Fruit fly (Drosophila melanogaster) whole organism, pupa: ENCODE measurements around the gene CG8128.
A peak's percentile ranks its signal among the peaks of the same experiment; 100 is the strongest.

ENCODE experiments used
- CG10348 ChIP-seq: fragments of 200-800 bp; sonication (Bioruptor generic); IDR thresholded peaks from 2 replicates; pipeline ENCODE4 v1.3.6; 2022; ENCODE audit warnings: missing biosample characterization, missing genetic modification characterization
- CG12605 ChIP-seq: fragments of 200-800 bp; sonication (Bioruptor generic); IDR thresholded peaks from 2 replicates; pipeline ENCODE4 v1.3.6; 2022; ENCODE audit warnings: missing biosample characterization, missing genetic modification characterization
- CG13204 ChIP-seq: fragments of 200-800 bp; sonication (Bioruptor generic); optimal IDR thresholded peaks from 2 replicates; lab custom pipeline; 2018; ENCODE audit warnings: missing biosample characterization, mild to moderate bottlenecking, missing genetic modification characterization, moderate library complexity
- CG14655 ChIP-seq: fragments of 200-800 bp; sonication (Bioruptor generic); optimal IDR thresholded peaks from 3 replicates; lab custom pipeline; 2017; ENCODE audit warnings: mild to moderate bottlenecking, missing biosample characterization, missing genetic modification reagents, missing genetic modification characterization
- CG15710 ChIP-seq: fragments of 200-800 bp; sonication (Bioruptor generic); optimal IDR thresholded peaks from 2 replicates; lab custom pipeline; 2018; ENCODE audit warnings: missing biosample characterization, mild to moderate bottlenecking, missing genetic modification characterization, moderate library complexity
- CG17806 ChIP-seq: fragments of 200-800 bp; sonication (Bioruptor generic); optimal IDR thresholded peaks from 2 replicates; lab custom pipeline; 2018; ENCODE audit warnings: missing biosample characterization, mild to moderate bottlenecking, missing genetic modification characterization, moderate library complexity
- CG32121 ChIP-seq: fragments of 200-800 bp; sonication (Bioruptor generic); IDR thresholded peaks from 2 replicates; pipeline ENCODE4 v1.3.6; 2022; ENCODE audit warnings: missing biosample characterization, missing genetic modification characterization
- CG34367 ChIP-seq: fragments of 200-800 bp; sonication (Bioruptor generic); optimal IDR thresholded peaks from 2 replicates; lab custom pipeline; 2018; ENCODE audit warnings: missing biosample characterization, mild to moderate bottlenecking, missing genetic modification characterization
- CG4496 ChIP-seq: fragments of 200-800 bp; sonication (Bioruptor generic); IDR thresholded peaks from 3 replicates; pipeline ENCODE4 v1.3.6; 2022; ENCODE audit warnings: missing biosample characterization, missing genetic modification characterization
- CG8159 ChIP-seq: fragments of 200-800 bp; sonication (Bioruptor generic); optimal IDR thresholded peaks from 3 replicates; lab custom pipeline; 2018; ENCODE audit warnings: missing biosample characterization, mild to moderate bottlenecking, missing genetic modification characterization, moderate library complexity
- CG8301 ChIP-seq: fragments of 200-800 bp; sonication (Bioruptor generic); optimal IDR thresholded peaks from 2 replicates; lab custom pipeline; 2018; ENCODE audit warnings: missing biosample characterization, mild to moderate bottlenecking, missing genetic modification characterization
- CG9948 ChIP-seq: fragments of 200-800 bp; sonication (Bioruptor generic); optimal IDR thresholded peaks from 2 replicates; lab custom pipeline; 2018; ENCODE audit warnings: missing biosample characterization, mild to moderate bottlenecking, missing genetic modification characterization, moderate library complexity
- D1 ChIP-seq: fragments of 200-800 bp; sonication (Bioruptor generic); optimal IDR thresholded peaks from 2 replicates; lab custom pipeline; 2018; ENCODE audit warnings: missing biosample characterization, mild to moderate bottlenecking, missing genetic modification characterization, moderate library complexity
- EcR ChIP-seq: fragments of 200-800 bp; sonication (Bioruptor generic); optimal IDR thresholded peaks from 3 replicates; lab custom pipeline; 2019; ENCODE audit warnings: missing biosample characterization, missing genetic modification characterization, mild to moderate bottlenecking, moderate library complexity, missing genetic modification reagents
- Ets98B ChIP-seq: fragments of 200-800 bp; sonication (Bioruptor generic); IDR thresholded peaks from 2 replicates; pipeline ENCODE4 v1.3.6; 2022; ENCODE audit warnings: missing biosample characterization, missing genetic modification characterization
- Pif1A ChIP-seq: fragments of 200-800 bp; sonication (Bioruptor generic); optimal IDR thresholded peaks from 3 replicates; lab custom pipeline; 2016; ENCODE audit warnings: missing biosample characterization, missing genetic modification characterization
- Pif1B ChIP-seq: fragments of 200-800 bp; sonication (Bioruptor generic); optimal IDR thresholded peaks from 3 replicates; lab custom pipeline; 2016; ENCODE audit warnings: missing biosample characterization, missing genetic modification characterization
- Snoo ChIP-seq: fragments of 200-800 bp; sonication (Bioruptor generic); optimal IDR thresholded peaks from 3 replicates; lab custom pipeline; 2017; ENCODE audit warnings: missing biosample characterization, mild to moderate bottlenecking, missing genetic modification characterization, inconsistent platforms
- fd96Ca ChIP-seq: fragments of 200-800 bp; sonication (Bioruptor generic); IDR thresholded peaks from 3 replicates; pipeline ENCODE4 v1.3.6; 2022; ENCODE audit warnings: missing biosample characterization, missing genetic modification characterization
- gl ChIP-seq: fragments of 200-800 bp; sonication (Bioruptor generic); optimal IDR thresholded peaks from 2 replicates; lab custom pipeline; 2018; ENCODE audit warnings: missing biosample characterization, mild to moderate bottlenecking, missing genetic modification characterization
- rn ChIP-seq: fragments of 200-800 bp; sonication (Bioruptor generic); IDR thresholded peaks from 2 replicates; pipeline ENCODE4 v1.3.6; 2022; ENCODE audit warnings: missing biosample characterization, missing genetic modification characterization

The CG8128 gene

dm6 chrX:15696854-15697540 is at the start of gene CG8128:
Gene CG8128 (plus strand): TSS chrX:15697494.
- TF ChIP-seq CG17806 (tag; lab: Kevin White, UChicago) (no peak), Ets98B (no peak), D1 (peak; percentile 41), CG4496 (GFP tag; lab: Robert Waterston, UW) (peak; percentile 29; the same call in 2 of the 3 replicates), CG12605 (GFP tag; lab: Robert Waterston, UW) (no peak)

DNA sequence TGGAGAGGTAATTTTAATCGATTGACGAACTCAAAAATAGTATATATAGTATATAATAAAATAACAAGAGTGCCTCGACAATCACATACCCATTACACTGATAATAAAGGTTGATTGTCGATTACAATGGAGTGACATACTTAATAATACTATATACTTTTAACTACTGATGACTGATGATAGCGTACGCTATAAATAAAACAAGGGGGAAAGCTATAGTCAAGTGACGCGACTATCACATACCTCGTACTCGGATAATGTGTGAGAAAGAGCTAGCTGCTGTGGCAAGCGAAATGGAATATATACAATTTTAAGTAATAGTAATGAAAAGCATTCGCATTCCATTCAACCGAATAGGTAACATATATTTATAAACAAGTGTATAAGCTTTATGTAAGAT is 49.1 kb upstream of the CG8128 start:
- TF ChIP-seq CG14655 (GFP tag; lab: Kevin White, UChicago), result no peak
- no peak for TF ChIP-seq Snoo (tag; lab: Kevin White, UChicago)
- TF ChIP-seq Pif1B, result no peak
- no peak for TF ChIP-seq CG8301
- no peak for TF ChIP-seq CG17806 (tag; lab: Kevin White, UChicago)
- no peak for TF ChIP-seq CG12605 (GFP tag; lab: Robert Waterston, UW)
- TF ChIP-seq fd96Ca (GFP tag; lab: Robert Waterston, UW), result no peak
- TF ChIP-seq CG32121 (GFP tag; lab: Robert Waterston, UW), result no peak
- no peak for TF ChIP-seq Pif1A (GFP tag; lab: Kevin White, UChicago)
- TF ChIP-seq CG34367 (tag; lab: Kevin White, UChicago), result no peak
- TF ChIP-seq D1, result no peak
- no peak for TF ChIP-seq CG10348 (GFP tag; lab: Robert Waterston, UW)
- no peak for TF ChIP-seq CG15710 (tag; lab: Kevin White, UChicago)
- TF ChIP-seq gl (tag; lab: Kevin White, UChicago), result no peak
- TF ChIP-seq CG4496 (GFP tag; lab: Robert Waterston, UW), result no peak
- no peak for TF ChIP-seq rn (GFP tag; lab: Robert Waterston, UW)
- no peak for TF ChIP-seq EcR (GFP tag; lab: Kevin White, UChicago)
- TF ChIP-seq Ets98B, result no peak
- TF ChIP-seq CG8159 (tag; lab: Kevin White, UChicago), result no peak
- TF ChIP-seq CG13204 (GFP tag; lab: Kevin White, UChicago), result no peak

DNA sequence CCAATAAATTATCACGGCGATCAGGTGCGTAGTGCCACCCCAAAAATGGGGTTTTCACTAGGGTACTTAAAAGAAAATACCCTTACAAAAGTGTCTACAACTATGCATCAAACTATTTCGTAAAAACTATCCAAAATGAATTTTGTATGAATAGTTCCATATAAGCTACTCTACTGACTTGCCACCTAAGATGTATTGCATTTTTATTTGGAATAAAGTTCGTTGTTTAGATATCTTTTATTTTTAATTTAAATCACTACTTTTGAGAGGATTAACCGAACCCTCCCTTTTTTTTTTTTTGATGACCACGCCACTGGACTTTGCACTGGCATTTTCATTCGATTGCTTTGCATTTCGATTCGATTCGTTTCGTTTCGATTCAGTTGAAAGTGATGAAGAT is 47.8 kb upstream of the CG8128 start:
- TF ChIP-seq CG17806 (tag; lab: Kevin White, UChicago) (no peak), gl (tag; lab: Kevin White, UChicago) (no peak), fd96Ca (GFP tag; lab: Robert Waterston, UW) (no peak), CG9948 (tag; lab: Kevin White, UChicago) (no peak), EcR (GFP tag; lab: Kevin White, UChicago) (no peak), CG34367 (tag; lab: Kevin White, UChicago) (no peak), CG14655 (GFP tag; lab: Kevin White, UChicago) (no peak), CG32121 (GFP tag; lab: Robert Waterston, UW) (no peak), Snoo (tag; lab: Kevin White, UChicago) (no peak), CG8159 (tag; lab: Kevin White, UChicago) (no peak), CG4496 (GFP tag; lab: Robert Waterston, UW) (no peak), Pif1A (GFP tag; lab: Kevin White, UChicago) (no peak), CG13204 (GFP tag; lab: Kevin White, UChicago) (no peak), rn (GFP tag; lab: Robert Waterston, UW) (no peak), Pif1B (no peak), CG15710 (tag; lab: Kevin White, UChicago) (no peak), CG12605 (GFP tag; lab: Robert Waterston, UW) (no peak)

- TF ChIP-seq CG34367 (tag; lab: Kevin White, UChicago), result no peak
- 0 out of 3 replicates have a peak, but pooled peaks have one; percentile 15 for TF ChIP-seq CG4496 (GFP tag; lab: Robert Waterston, UW)
- no peak for TF ChIP-seq EcR (GFP tag; lab: Kevin White, UChicago)
- TF ChIP-seq CG14655 (GFP tag; lab: Kevin White, UChicago), result no peak
- TF ChIP-seq CG12605 (GFP tag; lab: Robert Waterston, UW), result no peak
- no peak for TF ChIP-seq fd96Ca (GFP tag; lab: Robert Waterston, UW)
- TF ChIP-seq Snoo (tag; lab: Kevin White, UChicago), result no peak
- TF ChIP-seq, all 21 proteins: peak for 1
Measured at dm6 chrX:15651559-15651958, 45.7 kb upstream of the CG8128 start.

DNA sequence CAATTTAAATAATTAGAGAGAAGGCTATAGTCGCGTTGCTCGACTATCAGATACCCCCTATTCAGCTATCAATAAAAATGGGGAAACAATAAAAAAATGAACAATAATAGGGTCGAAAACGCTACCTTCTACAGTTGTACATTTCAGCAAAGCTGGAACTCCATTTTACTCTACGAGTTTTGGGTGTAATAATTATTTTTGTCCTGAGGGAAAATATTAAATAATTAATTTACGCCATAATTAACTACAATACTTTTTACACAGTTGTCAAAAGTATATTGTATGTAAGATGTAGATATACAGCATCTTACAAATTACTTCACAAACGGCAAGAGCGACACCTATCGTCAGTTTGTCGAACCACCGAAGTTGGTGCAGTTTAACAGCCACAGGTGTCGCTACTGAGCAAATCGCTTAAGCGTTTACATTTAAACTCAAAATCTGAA is 43.9 kb upstream of the CG8128 start:
- no peak for TF ChIP-seq CG8301
- TF ChIP-seq EcR (GFP tag; lab: Kevin White, UChicago), result no peak
- no peak for TF ChIP-seq Pif1A (GFP tag; lab: Kevin White, UChicago)
- no peak for TF ChIP-seq CG9948 (tag; lab: Kevin White, UChicago)
- TF ChIP-seq CG17806 (tag; lab: Kevin White, UChicago), result no peak
- peak; percentile 65 for TF ChIP-seq D1
- no peak for TF ChIP-seq CG10348 (GFP tag; lab: Robert Waterston, UW)
- TF ChIP-seq fd96Ca (GFP tag; lab: Robert Waterston, UW), result no peak

DNA sequence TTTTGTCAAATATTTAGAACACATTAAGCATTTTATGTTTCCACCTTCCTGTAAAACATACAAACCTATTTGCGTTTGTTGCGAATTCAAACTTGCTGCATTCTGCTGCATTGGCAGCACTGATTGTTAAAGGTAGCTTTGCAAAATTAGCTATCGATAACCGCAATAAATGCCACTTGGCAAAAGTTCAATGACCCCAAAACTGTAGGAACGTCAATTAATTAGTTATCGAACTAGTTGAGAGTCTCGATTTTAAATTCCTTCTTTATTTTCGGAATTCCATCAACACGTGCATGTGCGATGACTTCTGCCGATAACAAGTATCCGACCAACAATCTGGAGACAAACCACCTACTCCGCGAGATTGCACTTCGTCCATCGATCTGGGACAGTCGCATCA is 35.0 kb upstream of the CG8128 start, which contains the start of gene CG8119:
Gene CG8119, plus strand, starts transcription at position 301 of the 400 bp plus-strand sequence.
- TF ChIP-seq CG13204 (GFP tag; lab: Kevin White, UChicago) (no peak), Pif1A (GFP tag; lab: Kevin White, UChicago) (no peak), CG15710 (tag; lab: Kevin White, UChicago) (no peak), gl (tag; lab: Kevin White, UChicago) (no peak), EcR (GFP tag; lab: Kevin White, UChicago) (no peak), Ets98B (no peak), CG12605 (GFP tag; lab: Robert Waterston, UW) (no peak), Snoo (tag; lab: Kevin White, UChicago) (no peak), D1 (no peak), CG17806 (tag; lab: Kevin White, UChicago) (no peak)
